Fruit fly (Drosophila melanogaster): ENCODE data around the gene HLH4C.

- TF ChIP-seq svp (GFP tag), result no peak
- no peak for TF ChIP-seq topi (GFP tag; optimal IDR thresholded peaks at IDR 0.05)
- TF ChIP-seq Ets21C (GFP tag; optimal IDR thresholded peaks at IDR 0.05), result no peak
- TF ChIP-seq dsx (GFP tag; optimal IDR thresholded peaks at IDR 0.05; ENCODE audit: poor library complexity, severe bottlenecking), result no peak
- no peak for TF ChIP-seq CG10631 (GFP tag; optimal IDR thresholded peaks at IDR 0.05)
- TF ChIP-seq Blimp-1 (GFP tag; optimal IDR thresholded peaks at IDR 0.05), result no peak
- TF ChIP-seq Gug (GFP tag; IDR thresholded peaks at IDR 0.05), result no peak
- no peak for TF ChIP-seq Smox (GFP tag; optimal IDR thresholded peaks at IDR 0.05)
- TF ChIP-seq CG3919 (GFP tag; optimal IDR thresholded peaks at IDR 0.05), result no peak
These were observed 37.5 kb downstream of the HLH4C start for dm6 chrX:4609737-4610136.

All from whole organism, prepupa.